Fruit fly (Drosophila melanogaster) whole organism, embryonic: ENCODE results near the gene CG42811.

Experiments used
- Atf-2 ChIP-seq: fragments of 200-800 bp; sonication (Bioruptor generic); optimal IDR thresholded peaks from 2 replicates; lab custom pipeline; 2016; ENCODE audit warnings: missing biosample characterization, missing genetic modification characterization
- BtbVII ChIP-seq: fragments of 200-800 bp; sonication (Bioruptor generic); optimal IDR thresholded peaks from 3 replicates; lab custom pipeline; 2017; ENCODE audit warnings: missing biosample characterization, mild to moderate bottlenecking, missing genetic modification characterization
- CG11695 ChIP-seq: fragments of 200-800 bp; sonication (Bioruptor generic); IDR thresholded peaks from 3 replicates; pipeline ENCODE4 v1.3.6; 2022; ENCODE audit warnings: missing biosample characterization, missing genetic modification characterization
- CG12071 ChIP-seq: fragments of 200-800 bp; sonication (Bioruptor generic); optimal IDR thresholded peaks from 3 replicates; lab custom pipeline; 2018; ENCODE audit warnings: missing biosample characterization, mild to moderate bottlenecking, missing genetic modification characterization
- CG13287 ChIP-seq: fragments of 200-800 bp; sonication (Bioruptor generic); IDR thresholded peaks from 2 replicates; pipeline ENCODE4 v1.3.6; 2022; ENCODE audit warnings: missing biosample characterization, missing genetic modification characterization; ENCODE audit not compliant: partially characterized antibody
- CG14860 ChIP-seq: fragments of 200-800 bp; sonication (Bioruptor generic); IDR thresholded peaks from 3 replicates; pipeline ENCODE4 v1.3.6; 2022; ENCODE audit warnings: missing biosample characterization, missing genetic modification characterization; ENCODE audit not compliant: partially characterized antibody
- CG15011 ChIP-seq: fragments of 200-800 bp; sonication (Bioruptor generic); optimal IDR thresholded peaks from 3 replicates; lab custom pipeline; 2018; ENCODE audit warnings: missing biosample characterization, mild to moderate bottlenecking, missing genetic modification characterization
- CG16815 ChIP-seq: fragments of 200-800 bp; sonication (Bioruptor generic); optimal IDR thresholded peaks from 3 replicates; lab custom pipeline; 2017; ENCODE audit warnings: missing biosample characterization, mild to moderate bottlenecking, missing genetic modification characterization
- CG18599 ChIP-seq: fragments of 200-800 bp; sonication (Bioruptor generic); optimal IDR thresholded peaks from 3 replicates; lab custom pipeline; 2017; ENCODE audit warnings: missing biosample characterization, missing genetic modification characterization, mild to moderate bottlenecking, moderate library complexity, missing genetic modification reagents
- CG2120 ChIP-seq: fragments of 200-800 bp; sonication (Bioruptor generic); optimal IDR thresholded peaks from 3 replicates; lab custom pipeline; 2016; ENCODE audit warnings: missing biosample characterization, missing genetic modification characterization
- CG2712 ChIP-seq: fragments of 200-800 bp; optimal IDR thresholded peaks from 3 replicates; lab custom pipeline; 2019; ENCODE audit warnings: missing biosample characterization, mild to moderate bottlenecking, missing genetic modification characterization, moderate library complexity
- CG2875 ChIP-seq: fragments of 200-800 bp; sonication (Bioruptor generic); optimal IDR thresholded peaks from 2 replicates; lab custom pipeline; 2017; ENCODE audit warnings: missing biosample characterization, mild to moderate bottlenecking, missing genetic modification characterization, missing genetic modification reagents
- CG30020 ChIP-seq: fragments of 200-800 bp; optimal IDR thresholded peaks from 2 replicates; lab custom pipeline; 2019; ENCODE audit warnings: missing biosample characterization, mild to moderate bottlenecking, missing genetic modification characterization, moderate library complexity
- CG30431 ChIP-seq: fragments of 200-800 bp; sonication (Bioruptor generic); optimal IDR thresholded peaks from 2 replicates; lab custom pipeline; 2017; ENCODE audit warnings: missing biosample characterization, missing genetic modification characterization
- CG4282 ChIP-seq: fragments of 200-800 bp; sonication (Bioruptor generic); optimal IDR thresholded peaks from 2 replicates; lab custom pipeline; 2016; ENCODE audit warnings: missing biosample characterization, missing genetic modification characterization
- CG7271 ChIP-seq: fragments of 200-800 bp; sonication (Bioruptor generic); optimal IDR thresholded peaks from 2 replicates; lab custom pipeline; 2018; ENCODE audit warnings: missing biosample characterization, mild to moderate bottlenecking, missing genetic modification characterization, moderate library complexity
- CG7963 ChIP-seq: fragments of 200-800 bp; sonication (Bioruptor generic); IDR thresholded peaks from 3 replicates; pipeline ENCODE4 v1.3.6; 2022; ENCODE audit warnings: missing biosample characterization, missing genetic modification characterization; ENCODE audit not compliant: partially characterized antibody
- CG8281 ChIP-seq: fragments of 200-800 bp; sonication (Bioruptor generic); optimal IDR thresholded peaks from 2 replicates; lab custom pipeline; 2018; ENCODE audit warnings: missing biosample characterization, mild to moderate bottlenecking, missing genetic modification characterization, moderate library complexity
- CG8388 ChIP-seq: fragments of 200-800 bp; sonication (Bioruptor generic); optimal IDR thresholded peaks from 2 replicates; lab custom pipeline; 2019; ENCODE audit warnings: missing biosample characterization, mild to moderate bottlenecking, missing genetic modification characterization, moderate library complexity
- CG9609 ChIP-seq: fragments of 200-800 bp; sonication (Bioruptor generic); optimal IDR thresholded peaks from 3 replicates; lab custom pipeline; 2016; ENCODE audit warnings: missing biosample characterization, missing genetic modification characterization
- Dfd ChIP-seq, 2 experiments: fragments of >200 bp; optimal IDR thresholded peaks; 2 replicates each; lab custom pipeline; 2017; ENCODE audit warnings: missing biosample characterization in 2 of 2, missing genetic modification characterization in 2 of 2
- Doc2 ChIP-seq: fragments of 200-800 bp; sonication (Bioruptor generic); IDR thresholded peaks from 2 replicates; pipeline ENCODE4 v1.3.6; 2022; ENCODE audit warnings: missing biosample characterization, missing genetic modification characterization
- HmgZ ChIP-seq: fragments of 200-800 bp; sonication (Bioruptor generic); optimal IDR thresholded peaks from 2 replicates; lab custom pipeline; 2018; ENCODE audit warnings: missing biosample characterization, mild to moderate bottlenecking, missing genetic modification characterization
- MTF-1 ChIP-seq: fragments of 200-800 bp; sonication (Bioruptor generic); optimal IDR thresholded peaks from 2 replicates; lab custom pipeline; 2018; ENCODE audit warnings: missing biosample characterization, mild to moderate bottlenecking, missing genetic modification characterization, borderline replicate concordance
- Med ChIP-seq: fragments of 200-800 bp; sonication (Bioruptor generic); peaks from one replicate; lab custom pipeline; 2016; ENCODE audit warnings: missing biosample characterization, missing genetic modification characterization, mild to moderate bottlenecking, inconsistent platforms, moderate library complexity
- NC2α ChIP-seq: fragments of 200-800 bp; sonication (Bioruptor generic); optimal IDR thresholded peaks from 2 replicates; lab custom pipeline; 2016; ENCODE audit warnings: missing biosample characterization, missing genetic modification characterization
- Nf-YA ChIP-seq: fragments of 200-800 bp; sonication (Bioruptor generic); IDR thresholded peaks from 2 replicates; pipeline ENCODE4 v1.3.6; 2022; ENCODE audit warnings: missing biosample characterization, missing genetic modification characterization
- Optix ChIP-seq: fragments of 200-800 bp; sonication (Bioruptor generic); IDR thresholded peaks from 3 replicates; pipeline ENCODE4 v1.3.6; 2022; ENCODE audit warnings: missing biosample characterization, missing genetic modification characterization
- Ptx1 ChIP-seq: fragments of 200-800 bp; sonication (Bioruptor generic); IDR thresholded peaks from 2 replicates; pipeline ENCODE4 v1.3.6; 2022; ENCODE audit warnings: missing biosample characterization, missing genetic modification characterization
- Xrp1 ChIP-seq: fragments of 200-800 bp; sonication (Bioruptor generic); IDR thresholded peaks from 2 replicates; pipeline ENCODE4 v1.3.6; 2022; ENCODE audit warnings: missing biosample characterization, missing genetic modification characterization
- abd-A ChIP-seq: fragments of 200-800 bp; sonication (Bioruptor generic); optimal IDR thresholded peaks from 3 replicates; lab custom pipeline; 2019; ENCODE audit warnings: missing biosample characterization, mild to moderate bottlenecking, missing genetic modification characterization, moderate library complexity
- crol ChIP-seq: fragments of 200-800 bp; sonication (Bioruptor generic); IDR thresholded peaks from 2 replicates; pipeline ENCODE4 v1.3.6; 2022; ENCODE audit warnings: missing biosample characterization, missing genetic modification characterization
- dimm ChIP-seq: fragments of 200-800 bp; sonication (Bioruptor generic); IDR thresholded peaks from 2 replicates; pipeline ENCODE4 v1.3.6; 2022; ENCODE audit warnings: missing biosample characterization, missing genetic modification characterization
- dmrt99B ChIP-seq: fragments of 200-800 bp; sonication (Bioruptor generic); optimal IDR thresholded peaks from 2 replicates; lab custom pipeline; 2018; ENCODE audit warnings: missing biosample characterization, mild to moderate bottlenecking, missing genetic modification characterization, moderate library complexity
- fd102C ChIP-seq: fragments of 200-800 bp; sonication (Bioruptor generic); optimal IDR thresholded peaks from 2 replicates; lab custom pipeline; 2018; ENCODE audit warnings: missing biosample characterization, mild to moderate bottlenecking, missing genetic modification characterization, moderate library complexity
- fd3F ChIP-seq: fragments of 200-800 bp; sonication (Bioruptor generic); optimal IDR thresholded peaks from 2 replicates; lab custom pipeline; 2018; ENCODE audit warnings: missing biosample characterization, mild to moderate bottlenecking, missing genetic modification characterization, moderate library complexity
- gro ChIP-seq: fragments of 200-800 bp; sonication (Bioruptor generic); optimal IDR thresholded peaks from 2 replicates; lab custom pipeline; 2016; ENCODE audit warnings: missing biosample characterization, missing genetic modification characterization
- her ChIP-seq: fragments of 200-800 bp; sonication (Bioruptor generic); optimal IDR thresholded peaks from 2 replicates; lab custom pipeline; 2016; ENCODE audit warnings: missing biosample characterization, missing genetic modification characterization
- ind ChIP-seq: fragments of 200-800 bp; sonication (Bioruptor generic); optimal IDR thresholded peaks from 3 replicates; lab custom pipeline; 2016; ENCODE audit warnings: missing biosample characterization, missing genetic modification characterization
- lola ChIP-seq, 3 experiments: fragments of >200 bp in 2 of 3; fragments of 200-800 bp in 1 of 3; sonication (Bioruptor generic) in 1 of 3; optimal IDR thresholded peaks; 2 replicates each; lab custom pipeline; 2017 to 2019; ENCODE audit warnings: missing biosample characterization in 3 of 3, missing genetic modification characterization in 3 of 3, mild to moderate bottlenecking in 1 of 3, moderate library complexity in 1 of 3
- mirr ChIP-seq: fragments of 200-800 bp; sonication (Bioruptor generic); optimal IDR thresholded peaks from 3 replicates; lab custom pipeline; 2018; ENCODE audit warnings: missing biosample characterization, mild to moderate bottlenecking, missing genetic modification characterization
- nerfin-1 ChIP-seq: fragments of 200-800 bp; sonication (Bioruptor generic); optimal IDR thresholded peaks from 3 replicates; lab custom pipeline; 2019; ENCODE audit warnings: missing biosample characterization, mild to moderate bottlenecking, missing genetic modification characterization, moderate library complexity
- sd ChIP-seq: fragments of 200-800 bp; sonication (Bioruptor generic); optimal IDR thresholded peaks from 3 replicates; lab custom pipeline; 2018; ENCODE audit warnings: missing biosample characterization, mild to moderate bottlenecking, missing genetic modification characterization, moderate library complexity
- sens ChIP-seq: fragments of 200-800 bp; sonication (Bioruptor generic); peaks from one replicate; lab custom pipeline; 2016; ENCODE audit warnings: missing biosample characterization, missing genetic modification characterization
- sqz ChIP-seq: fragments of 200-800 bp; sonication (Bioruptor generic); optimal IDR thresholded peaks from 3 replicates; lab custom pipeline; 2018; ENCODE audit warnings: missing biosample characterization, mild to moderate bottlenecking, missing genetic modification characterization
- tna ChIP-seq: fragments of 200-800 bp; sonication (Bioruptor generic); IDR thresholded peaks from 2 replicates; pipeline ENCODE4 v1.3.6; 2022; ENCODE audit warnings: missing biosample characterization, missing genetic modification characterization; ENCODE audit not compliant: partially characterized antibody
- trem ChIP-seq: fragments of 200-800 bp; optimal IDR thresholded peaks from 3 replicates; lab custom pipeline; 2019; ENCODE audit warnings: missing biosample characterization, mild to moderate bottlenecking, missing genetic modification characterization, moderate library complexity
- twi ChIP-seq: fragments of 200-800 bp; optimal IDR thresholded peaks from 2 replicates; lab custom pipeline; 2019; ENCODE audit warnings: missing biosample characterization, mild to moderate bottlenecking, missing genetic modification characterization, moderate library complexity
- tx ChIP-seq: fragments of 200-800 bp; sonication (Bioruptor generic); optimal IDR thresholded peaks from 2 replicates; lab custom pipeline; 2016; ENCODE audit warnings: missing biosample characterization, missing genetic modification characterization
- yki ChIP-seq: fragments of >200 bp; optimal IDR thresholded peaks from 3 replicates; lab custom pipeline; 2018

CG42811 gene

DNA sequence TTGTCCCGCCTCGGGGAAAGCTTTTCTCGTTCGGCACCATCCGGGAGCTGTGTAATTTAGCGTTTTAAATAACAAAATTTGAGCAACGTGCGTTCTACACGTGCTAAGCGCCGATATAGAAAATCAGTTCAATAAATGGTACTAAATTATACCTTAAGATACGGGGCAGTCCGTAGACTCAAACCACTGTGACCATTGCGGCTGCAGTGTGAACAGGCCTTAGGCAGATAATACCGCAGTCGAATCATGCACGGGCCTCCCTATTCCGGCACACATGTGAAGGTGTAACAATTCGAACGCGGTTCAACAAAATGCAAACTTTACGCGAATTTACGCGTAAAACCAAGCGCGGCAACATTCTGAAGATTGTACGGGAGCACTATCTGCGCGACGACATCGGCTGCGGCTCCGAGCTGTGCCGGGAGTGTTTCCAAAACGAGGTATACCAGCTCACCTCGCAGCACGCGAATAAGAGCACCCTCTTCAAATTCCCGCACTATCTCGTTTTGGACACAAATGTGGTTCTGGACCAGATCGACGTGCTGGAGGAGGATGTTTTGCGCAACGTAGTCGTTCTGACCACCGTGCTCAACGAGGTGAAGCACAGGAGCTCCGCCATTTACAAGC is 33.7 kb downstream of the CG42811 start, which contains the start of the genes Rrp5 and Dis3 (continued):
- TF ChIP-seq BtbVII (GFP tag; lab: Kevin White, UChicago) (no peak), CG8388 (GFP tag; lab: Kevin White, UChicago) (no peak), Nf-YA (no peak), CG18599 (GFP tag; lab: Kevin White, UChicago) (no peak), Ptx1 (peak; percentile 45; the same call in 1 of the 2 replicates), abd-A (tag; lab: Kevin White, UChicago) (no peak), NC2α (no peak), CG8281 (tag; lab: Kevin White, UChicago) (no peak), Doc2 (GFP tag; lab: Robert Waterston, UW) (no peak), CG2875 (no peak), CG12071 (GFP tag; lab: Kevin White, UChicago) (no peak), lola (GFP tag; optimal IDR thresholded peaks at IDR 0.05; lab: Kevin White, UChicago) (no peak), her (peak; percentile 96), ind (GFP tag; lab: Kevin White, UChicago) (no peak), CG2120 (no peak), Xrp1 (GFP tag; lab: Robert Waterston, UW) (peak; percentile 28; the same call in 1 of the 2 replicates), CG7963 (no peak), dimm (GFP tag; lab: Robert Waterston, UW) (no peak), crol (GFP tag; lab: Robert Waterston, UW) (no peak), Atf-2 (GFP tag; lab: Kevin White, UChicago) (no peak), CG9609 (peak; percentile 65), CG4282 (no peak), nerfin-1 (tag; lab: Kevin White, UChicago) (no peak), CG7271 (tag; lab: Kevin White, UChicago) (no peak), Optix (GFP tag; lab: Robert Waterston, UW) (no peak), twi (no peak), fd3F (GFP tag; lab: Kevin White, UChicago) (no peak), yki (lab: Kevin White, UChicago) (no peak), CG14860 (GFP tag; lab: Robert Waterston, UW) (0 out of 3 replicates have a peak, but pooled peaks have one; percentile 20), mirr (GFP tag; lab: Kevin White, UChicago) (no peak), sd (tag; lab: Kevin White, UChicago) (no peak), Med (GFP tag; lab: Kevin White, UChicago) (peak; percentile 92), gro (GFP tag; lab: Kevin White, UChicago) (no peak), HmgZ (tag; lab: Kevin White, UChicago) (peak; percentile 84), trem (tag; lab: Kevin White, UChicago) (peak; percentile 82), MTF-1 (no peak), sens (GFP tag; lab: Kevin White, UChicago) (peak; percentile 93), CG30431 (GFP tag; lab: Kevin White, UChicago) (no peak), sqz (GFP tag; lab: Kevin White, UChicago) (no peak), tna (GFP tag; lab: Robert Waterston, UW) (no peak), CG15011 (no peak), tx (GFP tag; lab: Kevin White, UChicago) (peak; percentile 17), CG2712 (no peak), fd102C (GFP tag; lab: Kevin White, UChicago) (no peak), CG30020 (tag; lab: Kevin White, UChicago) (peak; percentile 94), CG16815 (GFP tag; lab: Kevin White, UChicago) (no peak), CG13287 (GFP tag; lab: Robert Waterston, UW) (peak; percentile 64; the same call in 1 of the 2 replicates), CG11695 (no peak), dmrt99B (tag; lab: Kevin White, UChicago) (no peak), Dfd (GFP tag; optimal IDR thresholded peaks at IDR 0.05; lab: Kevin White, UChicago) (no peak)
